Fruit fly (Drosophila melanogaster): ENCODE results near the gene CG13970.
A peak's percentile ranks its signal among the peaks of the same experiment; 100 is the strongest.

CG13970 gene

DNA sequence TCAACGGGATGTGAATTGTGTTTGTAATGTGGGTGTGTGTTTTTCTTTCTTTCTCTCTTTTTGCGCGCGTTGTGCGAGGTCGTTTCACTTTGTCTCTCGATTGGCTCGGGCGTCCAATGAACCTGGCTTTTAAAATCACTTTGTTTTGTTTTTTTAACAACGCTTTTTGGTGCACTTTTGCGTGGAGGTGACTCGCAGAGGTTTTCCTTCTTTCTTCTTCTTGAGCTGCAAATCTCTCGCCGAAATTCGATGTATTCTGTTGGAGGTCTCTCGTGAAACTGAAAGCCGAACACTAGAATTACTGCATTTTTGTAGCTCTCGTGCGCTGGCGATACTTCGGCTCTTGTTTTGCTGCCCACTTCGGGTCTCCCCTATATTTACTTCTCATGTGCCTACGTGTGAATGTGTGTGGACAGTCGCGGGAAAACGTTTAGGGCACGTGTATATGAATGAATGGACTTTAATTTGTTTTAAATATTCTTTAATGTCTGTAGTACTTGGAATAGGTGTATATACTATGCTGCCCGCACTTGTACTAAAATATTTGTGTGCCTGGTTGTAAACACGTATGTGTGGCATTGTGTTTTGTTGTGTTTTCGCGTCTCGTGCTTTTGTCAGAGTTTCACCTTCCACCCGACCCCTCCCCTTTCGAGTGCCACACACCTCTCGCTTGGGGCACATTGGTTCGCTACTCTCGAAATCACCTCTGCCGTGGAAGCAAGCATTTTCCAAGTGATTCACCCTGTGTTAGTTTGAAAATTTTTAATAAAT, 19.0 kb downstream of the CG13970 start, which contains the start of gene fok (continued):
- TF ChIP-seq Sin3A (optimal IDR thresholded peaks at IDR 0.05) (no peak), CG4617 (GFP tag; optimal IDR thresholded peaks at IDR 0.05; ENCODE audit: borderline replicate concordance) (peak; percentile 79), nau (GFP tag; optimal IDR thresholded peaks at IDR 0.05) (peak; percentile 97), CG1647 (GFP tag; optimal IDR thresholded peaks at IDR 0.05) (peak; percentile 89), Doc2 (GFP tag; IDR thresholded peaks at IDR 0.05) (peak; percentile 52), Drgx (GFP tag; IDR thresholded peaks at IDR 0.05) (peak; percentile 97), emc (GFP tag; optimal IDR thresholded peaks at IDR 0.05) (peak; percentile 71), Spps (tag; optimal IDR thresholded peaks at IDR 0.05) (peak; percentile 92), vvl (GFP tag; IDR thresholded peaks at IDR 0.05) (peak; percentile 97), maf-S (GFP tag; optimal IDR thresholded peaks at IDR 0.05) (peak; percentile 94), CG8089 (GFP tag; optimal IDR thresholded peaks at IDR 0.05) (peak; percentile 90), CG4730 (GFP tag; IDR thresholded peaks at IDR 0.05) (peak; percentile 82), exex (tag; optimal IDR thresholded peaks at IDR 0.05) (peak; percentile 93), Fer3 (tag; optimal IDR thresholded peaks at IDR 0.05) (peak; percentile 96), CG6689 (GFP tag; IDR thresholded peaks at IDR 0.05) (peak; percentile 96), CG8924 (tag; optimal IDR thresholded peaks at IDR 0.05) (peak; percentile 98), CG10267 (tag; optimal IDR thresholded peaks at IDR 0.05) (peak; percentile 93), CG1832 (GFP tag; optimal IDR thresholded peaks at IDR 0.05) (no peak), hbn (GFP tag; IDR thresholded peaks at IDR 0.05; ENCODE audit: partially characterized antibody) (no peak), Aef1 (GFP tag; IDR thresholded peaks at IDR 0.05) (peak; percentile 94), sisA (GFP tag; IDR thresholded peaks at IDR 0.05) (peak; percentile 91), chinmo (GFP tag; IDR thresholded peaks at IDR 0.05; ENCODE audit: partially characterized antibody) (peak; percentile 88), Abd-B (GFP tag; optimal IDR thresholded peaks at IDR 0.05) (peak; percentile 91), Hand (GFP tag; optimal IDR thresholded peaks at IDR 0.05) (peak; percentile 97), CG4404 (GFP tag; IDR thresholded peaks at IDR 0.05) (peak; percentile 90), org-1 (GFP tag; optimal IDR thresholded peaks at IDR 0.05) (peak; percentile 96), run (tag; optimal IDR thresholded peaks at IDR 0.05) (peak; percentile 96), gcm2 (GFP tag; optimal IDR thresholded peaks at IDR 0.05) (peak; percentile 86), her (GFP tag; optimal IDR thresholded peaks at IDR 0.05) (peak; percentile 91), HmgD (GFP tag; optimal IDR thresholded peaks at IDR 0.05) (peak; percentile 70), CG1529 (GFP tag; optimal IDR thresholded peaks at IDR 0.05) (peak; percentile 96), CG17186 (GFP tag; optimal IDR thresholded peaks at IDR 0.05) (peak; percentile 66), row (GFP tag; IDR thresholded peaks at IDR 0.05) (peak; percentile 99), inv (GFP tag; IDR thresholded peaks at IDR 0.05; ENCODE audit: partially characterized antibody) (no peak), h (optimal IDR thresholded peaks at IDR 0.05) (no peak), Poxn (GFP tag; IDR thresholded peaks at IDR 0.05) (peak; percentile 87), CG7357 (GFP tag; IDR thresholded peaks at IDR 0.05) (peak; percentile 83), Max (GFP tag; optimal IDR thresholded peaks at IDR 0.05) (peak; percentile 96), gfzf (GFP tag; optimal IDR thresholded peaks at IDR 0.05) (peak; percentile 6), nom (GFP tag; optimal IDR thresholded peaks at IDR 0.05) (peak; percentile 96), pzg (GFP tag; optimal IDR thresholded peaks at IDR 0.05) (peak; percentile 23), tgo (GFP tag; IDR thresholded peaks at IDR 0.05) (peak; percentile 97), ranshi (GFP tag; IDR thresholded peaks at IDR 0.05) (peak; percentile 94), CG14710 (tag; optimal IDR thresholded peaks at IDR 0.05) (peak; percentile 96), Dll (GFP tag; IDR thresholded peaks at IDR 0.05; ENCODE audit: partially characterized antibody) (peak; percentile 32; the same call in 1 of the 4 replicates), PHDP (tag; optimal IDR thresholded peaks at IDR 0.05) (peak; percentile 97), yki (optimal IDR thresholded peaks at IDR 0.05) (no peak), Fer1 (GFP tag; optimal IDR thresholded peaks at IDR 0.05) (peak; percentile 99), wek (GFP tag; optimal IDR thresholded peaks at IDR 0.05) (peak; percentile 83), kay (GFP tag; optimal IDR thresholded peaks at IDR 0.05) (peak; percentile 95)

Data from whole organism, embryonic.